Fruit fly (Drosophila melanogaster) whole organism, prepupa: Measurements from ENCODE around the gene CG31064.

Experiments
- CG10631 ChIP-seq: fragments of 200-800 bp; sonication (Bioruptor generic); optimal IDR thresholded peaks from 2 replicates; lab custom pipeline; 2016; ENCODE audit warnings: missing biosample characterization, missing genetic modification characterization
- CG6854 ChIP-seq: fragments of 200-800 bp; sonication (Bioruptor generic); optimal IDR thresholded peaks from 2 replicates; lab custom pipeline; 2017; ENCODE audit warnings: missing biosample characterization, mild to moderate bottlenecking, missing genetic modification characterization
- CG8319 ChIP-seq: fragments of 200-800 bp; sonication (Bioruptor generic); optimal IDR thresholded peaks from 3 replicates; lab custom pipeline; 2016; ENCODE audit warnings: missing biosample characterization, missing genetic modification characterization
- Eip93F ChIP-seq: fragments of 200-800 bp; sonication (Bioruptor generic); optimal IDR thresholded peaks from 2 replicates; lab custom pipeline; 2016; ENCODE audit warnings: missing biosample characterization, mild to moderate bottlenecking, missing genetic modification characterization
- Hr4 ChIP-seq: fragments of 200-800 bp; sonication (Bioruptor generic); optimal IDR thresholded peaks from 3 replicates; lab custom pipeline; 2016; ENCODE audit warnings: missing biosample characterization, missing genetic modification characterization
- Smox ChIP-seq: fragments of 200-800 bp; sonication (Bioruptor generic); optimal IDR thresholded peaks from 3 replicates; lab custom pipeline; 2016; ENCODE audit warnings: missing biosample characterization, missing genetic modification characterization
- Sox102F ChIP-seq: fragments of 200-800 bp; sonication (Bioruptor generic); optimal IDR thresholded peaks from 2 replicates; lab custom pipeline; 2016; ENCODE audit warnings: missing biosample characterization, mild to moderate bottlenecking, missing genetic modification characterization
- fkh ChIP-seq: fragments of 200-800 bp; sonication (Bioruptor generic); optimal IDR thresholded peaks from 3 replicates; lab custom pipeline; 2017; ENCODE audit warnings: missing biosample characterization, mild to moderate bottlenecking, missing genetic modification characterization, moderate library complexity

- TF ChIP-seq Hr4 (GFP tag; lab: Kevin White, UChicago), result peak; percentile 98
- TF ChIP-seq Sox102F, result peak; percentile 98
- peak; percentile 80 for TF ChIP-seq fkh (GFP tag; lab: Kevin White, UChicago)
- peak; percentile 97 for TF ChIP-seq CG10631
- TF ChIP-seq Eip93F, result peak; percentile 53
- peak; percentile 95 for TF ChIP-seq CG8319 (GFP tag; lab: Kevin White, UChicago)
- peak; percentile 97 for TF ChIP-seq Smox (GFP tag; lab: Kevin White, UChicago)
- peak; percentile 90 for TF ChIP-seq CG6854 (GFP tag; lab: Kevin White, UChicago)
Observed at dm6 chr3R:27281022-27281810, 42.3 kb upstream of the CG31064 start.
